Worm (Caenorhabditis elegans) whole organism, late embryonic: ENCODE measurements around the gene Y49F6B.2.

Experiments
- ama-1 ChIP-seq: fragments of 150-350 bp; optimal IDR thresholded peaks from 2 replicates; lab custom pipeline; 2014
- ceh-48 ChIP-seq: sonication (generic microtip); optimal IDR thresholded peaks from 2 replicates; lab custom pipeline; 2016; ENCODE audit warnings: missing genetic modification characterization, inconsistent platforms, missing compliant biosample characterization
- dve-1 ChIP-seq: sonication (generic microtip); optimal IDR thresholded peaks from 2 replicates; lab custom pipeline; 2017; ENCODE audit warnings: antibody characterized with exemption, mild to moderate bottlenecking, missing genetic modification characterization, missing compliant biosample characterization
- sdc-2 ChIP-seq: sonication (generic microtip); optimal IDR thresholded peaks from 2 replicates; lab custom pipeline; 2016; ENCODE audit warnings: missing genotype, missing genetic modification characterization, missing compliant biosample characterization
- sox-4 ChIP-seq: sonication (generic microtip); optimal IDR thresholded peaks from 2 replicates; lab custom pipeline; 2017; ENCODE audit warnings: mild to moderate bottlenecking, missing genetic modification characterization, inconsistent platforms, missing compliant biosample characterization

DNA sequence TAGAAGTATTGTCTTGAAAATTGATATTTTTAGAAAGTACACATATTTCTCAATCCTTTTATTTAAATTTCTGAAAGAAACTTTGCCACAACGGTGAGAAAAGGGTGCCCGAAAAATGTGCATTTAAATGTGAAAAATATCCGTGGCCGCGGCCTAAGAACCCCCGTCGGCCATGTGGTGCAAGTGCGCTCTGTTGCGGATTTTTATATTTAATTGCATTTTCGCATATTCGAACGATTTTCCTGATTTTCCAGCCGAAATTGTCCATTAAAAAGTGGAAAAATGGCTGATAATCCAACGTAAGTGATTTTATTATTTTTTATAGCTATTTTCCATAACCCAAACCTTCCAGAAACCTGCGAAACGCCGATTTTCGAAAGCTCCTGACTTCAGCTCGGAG lies 20.5 kb upstream of the Y49F6B.2 start, which contains the start of gene smu-2:
- TF ChIP-seq sox-4 (tag; lab: Kevin White, UChicago) (no peak), sdc-2 (tag; lab: Kevin White, UChicago) (no peak), ama-1 (lab: Kevin White, UChicago) (no peak), dve-1 (no peak), ceh-48 (tag; lab: Kevin White, UChicago) (peak; percentile 7)
